Fruit fly (Drosophila melanogaster) whole organism, embryonic: ENCODE data around the gene RabX4.

Experiments
- Blimp-1 ChIP-seq: fragments of 200-800 bp; sonication (Bioruptor generic); optimal IDR thresholded peaks from 3 replicates; lab custom pipeline; 2018; ENCODE audit warnings: missing biosample characterization, missing genetic modification characterization, mild to moderate bottlenecking, moderate library complexity, missing genetic modification reagents
- CG10366 ChIP-seq: fragments of 200-800 bp; sonication (Bioruptor generic); IDR thresholded peaks from 2 replicates; pipeline ENCODE4 v1.3.6; 2022; ENCODE audit warnings: missing biosample characterization, missing genetic modification characterization
- CG10979 ChIP-seq: fragments of 200-800 bp; sonication (Bioruptor generic); optimal IDR thresholded peaks from 2 replicates; lab custom pipeline; 2018; ENCODE audit warnings: missing biosample characterization, mild to moderate bottlenecking, missing genetic modification characterization, moderate library complexity
- CG12744 ChIP-seq: fragments of 200-800 bp; sonication (Bioruptor generic); optimal IDR thresholded peaks from 2 replicates; lab custom pipeline; 2016; ENCODE audit warnings: missing biosample characterization, missing genetic modification characterization
- CG13296 ChIP-seq: fragments of 200-800 bp; sonication (Bioruptor generic); optimal IDR thresholded peaks from 3 replicates; lab custom pipeline; 2018; ENCODE audit warnings: missing biosample characterization, mild to moderate bottlenecking, missing genetic modification characterization
- CG15696 ChIP-seq: fragments of 200-800 bp; sonication (Bioruptor generic); optimal IDR thresholded peaks from 2 replicates; lab custom pipeline; 2019; ENCODE audit warnings: missing biosample characterization, mild to moderate bottlenecking, missing genetic modification characterization, moderate library complexity
- CG16779 ChIP-seq: fragments of 200-800 bp; sonication (Bioruptor generic); IDR thresholded peaks from 2 replicates; pipeline ENCODE4 v1.3.6; 2022; ENCODE audit warnings: missing biosample characterization, missing genetic modification characterization
- CG17912 ChIP-seq: fragments of 200-800 bp; sonication (Bioruptor generic); optimal IDR thresholded peaks from 2 replicates; lab custom pipeline; 2018; ENCODE audit warnings: missing biosample characterization, mild to moderate bottlenecking, missing genetic modification characterization
- CG31365 ChIP-seq: fragments of 200-800 bp; sonication (Bioruptor generic); optimal IDR thresholded peaks from 2 replicates; lab custom pipeline; 2018; ENCODE audit warnings: missing biosample characterization, mild to moderate bottlenecking, missing genetic modification characterization
- CG33557 ChIP-seq: fragments of 200-800 bp; sonication (Bioruptor generic); optimal IDR thresholded peaks from 2 replicates; lab custom pipeline; 2019; ENCODE audit warnings: missing biosample characterization, mild to moderate bottlenecking, missing genetic modification characterization, moderate library complexity
- CG3726 ChIP-seq: fragments of 200-800 bp; sonication (Bioruptor generic); IDR thresholded peaks from 3 replicates; pipeline ENCODE4, ENCODE4 v1.3.6; 2022; ENCODE audit warnings: missing biosample characterization, missing genetic modification characterization
- CG6254 ChIP-seq: fragments of 200-800 bp; sonication (Bioruptor generic); optimal IDR thresholded peaks from 3 replicates; lab custom pipeline; 2017; ENCODE audit warnings: mild to moderate bottlenecking, missing biosample characterization, missing genetic modification reagents, missing genetic modification characterization
- CG6683 ChIP-seq: fragments of 200-800 bp; sonication (Bioruptor generic); optimal IDR thresholded peaks from 2 replicates; lab custom pipeline; 2017; ENCODE audit warnings: missing biosample characterization, mild to moderate bottlenecking, missing genetic modification characterization, missing genetic modification reagents
- CG6854 ChIP-seq: fragments of 200-800 bp; sonication (Bioruptor generic); optimal IDR thresholded peaks from 3 replicates; lab custom pipeline; 2017; ENCODE audit warnings: missing biosample characterization, mild to moderate bottlenecking, missing genetic modification characterization
- CG7745 ChIP-seq: fragments of 200-800 bp; sonication (Bioruptor generic); optimal IDR thresholded peaks from 2 replicates; lab custom pipeline; 2018; ENCODE audit warnings: missing biosample characterization, mild to moderate bottlenecking, missing genetic modification characterization, moderate library complexity
- CG9215 ChIP-seq: fragments of 200-800 bp; sonication (Bioruptor generic); IDR thresholded peaks from 2 replicates; pipeline ENCODE4 v1.3.6; 2022; ENCODE audit warnings: missing biosample characterization, missing genetic modification characterization
- CG9609 ChIP-seq: fragments of 200-800 bp; sonication (Bioruptor generic); optimal IDR thresholded peaks from 3 replicates; lab custom pipeline; 2016; ENCODE audit warnings: missing biosample characterization, missing genetic modification characterization
- CoRest ChIP-seq: fragments of 200-800 bp; sonication (Bioruptor generic); optimal IDR thresholded peaks from 3 replicates; lab custom pipeline; 2018; ENCODE audit warnings: missing biosample characterization, mild to moderate bottlenecking, missing genetic modification characterization, moderate library complexity
- Dek ChIP-seq: fragments of 200-800 bp; sonication (Bioruptor generic); optimal IDR thresholded peaks from 3 replicates; lab custom pipeline; 2019; ENCODE audit warnings: missing biosample characterization, mild to moderate bottlenecking, missing genetic modification characterization, moderate library complexity
- Dfd ChIP-seq, 2 experiments: fragments of >200 bp; optimal IDR thresholded peaks; 2 replicates each; lab custom pipeline; 2017; ENCODE audit warnings: missing biosample characterization in 2 of 2, missing genetic modification characterization in 2 of 2
- E2f1 ChIP-seq: fragments of 200-800 bp; sonication (Bioruptor generic); IDR thresholded peaks from 2 replicates; pipeline ENCODE4 v1.3.6; 2022; ENCODE audit warnings: missing biosample characterization, missing genetic modification characterization
- ERR ChIP-seq: fragments of 200-800 bp; sonication (Bioruptor generic); optimal IDR thresholded peaks from 2 replicates; lab custom pipeline; 2016; ENCODE audit warnings: missing biosample characterization, missing genetic modification characterization
- Jarid2 ChIP-seq: fragments of 200-800 bp; sonication (Bioruptor generic); optimal IDR thresholded peaks from 3 replicates; lab custom pipeline; 2017; ENCODE audit warnings: mild to moderate bottlenecking, missing biosample characterization, missing genetic modification reagents, missing genetic modification characterization
- Mrtf ChIP-seq: fragments of 200-800 bp; sonication (Bioruptor generic); IDR thresholded peaks from 3 replicates; pipeline ENCODE4 v1.3.6; 2022; ENCODE audit warnings: missing biosample characterization, missing genetic modification characterization
- Opbp ChIP-seq: fragments of 200-800 bp; sonication (Bioruptor generic); IDR thresholded peaks from 3 replicates; pipeline ENCODE4 v1.3.6; 2022; ENCODE audit warnings: missing biosample characterization, missing genetic modification characterization; ENCODE audit not compliant: partially characterized antibody
- Ravus ChIP-seq: fragments of 200-800 bp; sonication (Bioruptor generic); IDR thresholded peaks from 2 replicates; pipeline ENCODE4 v1.3.6; 2022; ENCODE audit warnings: missing biosample characterization, missing genetic modification characterization
- Side ChIP-seq: fragments of 200-800 bp; sonication (Bioruptor generic); optimal IDR thresholded peaks from 2 replicates; lab custom pipeline; 2016; ENCODE audit warnings: missing biosample characterization, missing genetic modification characterization
- ac ChIP-seq: fragments of 200-800 bp; sonication (Bioruptor generic); optimal IDR thresholded peaks from 3 replicates; lab custom pipeline; 2017; ENCODE audit warnings: missing biosample characterization, mild to moderate bottlenecking, missing genetic modification characterization
- ara ChIP-seq: fragments of 200-800 bp; sonication (Bioruptor generic); IDR thresholded peaks from 2 replicates; pipeline ENCODE4 v1.3.6; 2022; ENCODE audit warnings: missing biosample characterization, missing genetic modification characterization
- ato ChIP-seq: fragments of 200-800 bp; sonication (Bioruptor generic); IDR thresholded peaks from 2 replicates; pipeline ENCODE4 v1.3.6; 2022; ENCODE audit warnings: missing biosample characterization, missing genetic modification characterization; ENCODE audit not compliant: partially characterized antibody
- cg ChIP-seq: fragments of 200-800 bp; sonication (Bioruptor generic); optimal IDR thresholded peaks from 3 replicates; lab custom pipeline; 2019; ENCODE audit warnings: missing biosample characterization, mild to moderate bottlenecking, missing genetic modification characterization, moderate library complexity
- chif ChIP-seq, 2 experiments: fragments of 200-800 bp; sonication (Bioruptor generic); optimal IDR thresholded peaks; 3 replicates each; lab custom pipeline; 2016; ENCODE audit warnings: missing biosample characterization in 2 of 2, missing genetic modification characterization in 2 of 2
- chinmo ChIP-seq: fragments of 200-800 bp; sonication (Bioruptor generic); IDR thresholded peaks from 4 replicates; pipeline ENCODE4 v1.3.6; 2022; ENCODE audit warnings: missing biosample characterization, missing genetic modification characterization; ENCODE audit not compliant: partially characterized antibody
- corto ChIP-seq: fragments of 200-800 bp; sonication (Bioruptor generic); optimal IDR thresholded peaks from 2 replicates; lab custom pipeline; 2016; ENCODE audit warnings: missing biosample characterization, mild to moderate bottlenecking, missing genetic modification characterization, moderate library complexity
- fru ChIP-seq: fragments of >200 bp; optimal IDR thresholded peaks from 2 replicates; lab custom pipeline; 2017
- fu2 ChIP-seq: fragments of 200-800 bp; sonication (Bioruptor generic); optimal IDR thresholded peaks from 2 replicates; lab custom pipeline; 2016; ENCODE audit warnings: missing biosample characterization, missing genetic modification characterization
- hb ChIP-seq: fragments of 200-800 bp; sonication (Bioruptor generic); IDR thresholded peaks from 3 replicates; pipeline ENCODE4 v1.3.6; 2022; ENCODE audit warnings: missing biosample characterization, missing genetic modification characterization; ENCODE audit not compliant: partially characterized antibody
- hbn ChIP-seq: fragments of 200-800 bp; sonication (Bioruptor generic); IDR thresholded peaks from 2 replicates; pipeline ENCODE4 v1.3.6; 2022; ENCODE audit warnings: missing biosample characterization, missing genetic modification characterization; ENCODE audit not compliant: partially characterized antibody
- hkb ChIP-seq, 2 experiments: fragments of 200-800 bp in 1 of 2; fragments of >200 bp in 1 of 2; sonication (Bioruptor generic) in 1 of 2; IDR thresholded peaks in 1 of 2; optimal IDR thresholded peaks in 1 of 2; 2 replicates each; pipeline versions ENCODE4 v1.3.6 to Lab custom; 2017 to 2022; ENCODE audit warnings: missing biosample characterization in 1 of 2, missing genetic modification characterization in 1 of 2
- ken ChIP-seq: fragments of 200-800 bp; sonication (Bioruptor generic); IDR thresholded peaks from 3 replicates; pipeline ENCODE4 v1.3.6; 2022; ENCODE audit warnings: missing biosample characterization, missing genetic modification characterization
- lbe ChIP-seq: fragments of 200-800 bp; sonication (Bioruptor generic); optimal IDR thresholded peaks from 2 replicates; lab custom pipeline; 2016; ENCODE audit warnings: missing biosample characterization, mild to moderate bottlenecking, missing genetic modification characterization
- nerfin-2 ChIP-seq: fragments of 200-800 bp; sonication (Bioruptor generic); IDR thresholded peaks from 2 replicates; pipeline ENCODE4 v1.3.6; 2022; ENCODE audit warnings: missing biosample characterization, missing genetic modification characterization; ENCODE audit not compliant: partially characterized antibody
- peb ChIP-seq: fragments of 200-800 bp; sonication (Bioruptor generic); IDR thresholded peaks from 2 replicates; pipeline ENCODE4 v1.3.6; 2022; ENCODE audit warnings: missing biosample characterization, missing genetic modification characterization
- sisA ChIP-seq: fragments of 200-800 bp; sonication (Bioruptor generic); IDR thresholded peaks from 2 replicates; pipeline ENCODE4 v1.3.6; 2022; ENCODE audit warnings: missing biosample characterization, missing genetic modification characterization
- slp2 ChIP-seq: fragments of 200-800 bp; sonication (Bioruptor generic); optimal IDR thresholded peaks from 2 replicates; lab custom pipeline; 2016; ENCODE audit warnings: missing biosample characterization, missing genetic modification characterization
- tup ChIP-seq: fragments of 200-800 bp; sonication (Bioruptor generic); optimal IDR thresholded peaks from 2 replicates; lab custom pipeline; 2016; ENCODE audit warnings: missing biosample characterization, mild to moderate bottlenecking, missing genetic modification characterization, moderate library complexity
- vfl ChIP-seq: fragments of 200-800 bp; sonication (Bioruptor generic); optimal IDR thresholded peaks from 2 replicates; lab custom pipeline; 2016; ENCODE audit warnings: missing biosample characterization, missing genetic modification characterization
- vnd ChIP-seq: fragments of 200-800 bp; sonication (Bioruptor generic); IDR thresholded peaks from 3 replicates; pipeline ENCODE4 v1.3.6; 2022; ENCODE audit warnings: missing biosample characterization, missing genetic modification characterization; ENCODE audit not compliant: partially characterized antibody
- zen ChIP-seq: fragments of 200-800 bp; sonication (Bioruptor generic); optimal IDR thresholded peaks from 3 replicates; lab custom pipeline; 2018; ENCODE audit warnings: missing biosample characterization, mild to moderate bottlenecking, missing genetic modification characterization, moderate library complexity

Gene RabX4

dm6 chr3R:24809576-24810279 lies 18.5 kb downstream of the RabX4 start (continued):
- TF ChIP-seq CG15696 (tag; lab: Kevin White, UChicago) (peak; percentile 54), sisA (no peak), Jarid2 (no peak), ac (no peak), lbe (GFP tag; lab: Kevin White, UChicago) (no peak), CG7745 (tag; lab: Kevin White, UChicago) (no peak), hkb (optimal IDR thresholded peaks at IDR 0.05; lab: Kevin White, UChicago) (no peak), hkb (GFP tag; IDR thresholded peaks at IDR 0.05; lab: Robert Waterston, UW) (peak; percentile 33; the same call in 1 of the 2 replicates), Blimp-1 (no peak), CG13296 (peak; percentile 65), Opbp (GFP tag; lab: Robert Waterston, UW) (no peak), CG6854 (peak; percentile 48), CG10979 (peak; percentile 13), fu2 (no peak), CG16779 (no peak), nerfin-2 (no peak), Dfd (GFP tag; optimal IDR thresholded peaks at IDR 0.05; lab: Kevin White, UChicago) (no peak), chinmo (GFP tag; lab: Robert Waterston, UW) (0 out of 4 replicates have a peak, but pooled peaks have one; percentile 21), tup (GFP tag; lab: Kevin White, UChicago) (peak; percentile 40), hb (no peak), chif (GFP tag; optimal IDR thresholded peaks at IDR 0.05; lab: Kevin White, UChicago) (peak in 1 of 2 experiments; percentile 14), CoRest (tag; lab: Kevin White, UChicago) (no peak), CG3726 (no peak), CG12744 (GFP tag; lab: Kevin White, UChicago) (peak; percentile 10), vfl (GFP tag; lab: Kevin White, UChicago) (no peak), peb (GFP tag; lab: Robert Waterston, UW) (no peak), ara (GFP tag; lab: Robert Waterston, UW) (no peak), vnd (no peak), CG31365 (peak; percentile 45), CG6683 (GFP tag; lab: Kevin White, UChicago) (peak; percentile 43), ato (GFP tag; lab: Robert Waterston, UW) (no peak), Ravus (GFP tag; lab: Robert Waterston, UW) (no peak), CG10366 (GFP tag; lab: Robert Waterston, UW) (no peak), CG17912 (GFP tag; lab: Kevin White, UChicago) (no peak), CG33557 (GFP tag; lab: Kevin White, UChicago) (peak; percentile 65), cg (GFP tag; lab: Kevin White, UChicago) (no peak), hbn (GFP tag; lab: Robert Waterston, UW) (no peak), Dek (tag; lab: Kevin White, UChicago) (peak; percentile 16), Mrtf (no peak), corto (GFP tag; lab: Kevin White, UChicago) (no peak), ERR (no peak), CG9215 (no peak), CG9609 (GFP tag; lab: Kevin White, UChicago) (no peak), Side (GFP tag; lab: Kevin White, UChicago) (no peak), zen (no peak), ken (no peak), fru (no peak), slp2 (no peak), CG6254 (GFP tag; lab: Kevin White, UChicago) (peak; percentile 27), E2f1 (no peak)
